Worm (Caenorhabditis elegans) whole organism, L3 larva: ENCODE data around the gene F57H12.5.

ENCODE experiments used
- ZK546.5 ChIP-seq: sonication (generic microtip); optimal IDR thresholded peaks from 2 replicates; lab custom pipeline; 2017; ENCODE audit warnings: missing biosample characterization, missing genetic modification characterization
- elt-2 ChIP-seq: sonication (generic microtip); optimal IDR thresholded peaks from 2 replicates; lab custom pipeline; 2016; ENCODE audit warnings: missing genetic modification reagents, mild to moderate bottlenecking, missing genetic modification characterization, missing compliant biosample characterization
- fos-1 ChIP-seq: fragments of 150-350 bp; optimal IDR thresholded peaks from 2 replicates; lab custom pipeline; 2014; ENCODE audit warnings: missing biosample characterization, missing genetic modification characterization
- jun-1 ChIP-seq: fragments of 150-350 bp; optimal IDR thresholded peaks from 2 replicates; lab custom pipeline; 2014; ENCODE audit warnings: missing biosample characterization, missing genetic modification reagents, missing genetic modification characterization
- lin-39 ChIP-seq: fragments of 150-350 bp; optimal IDR thresholded peaks from 2 replicates; lab custom pipeline; 2018; ENCODE audit warnings: missing biosample characterization, missing genetic modification reagents, missing genetic modification characterization
- mdl-1 ChIP-seq: fragments of 150-350 bp; optimal IDR thresholded peaks from 2 replicates; lab custom pipeline; 2014; ENCODE audit warnings: missing biosample characterization, missing genetic modification characterization
- nhr-76 ChIP-seq: fragments of 150-350 bp; sonication (generic microtip); optimal IDR thresholded peaks from 5 replicates; lab custom pipeline; 2014; ENCODE audit warnings: missing biosample characterization, missing genetic modification characterization
- pha-4 ChIP-seq: fragments of 150-350 bp; optimal IDR thresholded peaks from 2 replicates; lab custom pipeline; 2014; ENCODE audit warnings: missing biosample characterization, missing genetic modification reagents, missing genetic modification characterization
- skn-1 ChIP-seq: fragments of 150-350 bp; optimal IDR thresholded peaks from 2 replicates; lab custom pipeline; 2014; ENCODE audit warnings: missing biosample characterization, missing genetic modification characterization
- tbx-2 ChIP-seq: sonication (generic microtip); optimal IDR thresholded peaks from 2 replicates; lab custom pipeline; 2016; ENCODE audit warnings: mild to moderate bottlenecking, missing genetic modification characterization, missing compliant biosample characterization
- unc-39 ChIP-seq: sonication (generic microtip); optimal IDR thresholded peaks from 4 replicates; lab custom pipeline; 2017; ENCODE audit warnings: missing biosample characterization, missing genetic modification characterization
- zag-1 ChIP-seq: fragments of 150-350 bp; optimal IDR thresholded peaks from 2 replicates; lab custom pipeline; 2014; ENCODE audit warnings: missing biosample characterization, missing genetic modification characterization
- ztf-11 ChIP-seq: fragments of 150-350 bp; optimal IDR thresholded peaks from 2 replicates; lab custom pipeline; 2014; ENCODE audit warnings: missing biosample characterization, missing genetic modification characterization
- ztf-4 ChIP-seq: fragments of 150-350 bp; optimal IDR thresholded peaks from 2 replicates; lab custom pipeline; 2014; ENCODE audit warnings: missing biosample characterization, missing genetic modification characterization

ce11 chrIV:7979588-7979987, 12.5 kb downstream of the F57H12.5 start, which contains the start of gene unc-24:
- TF ChIP-seq nhr-76 (no peak), tbx-2 (tag; lab: Kevin White, UChicago) (no peak), skn-1 (tag; lab: Kevin White, UChicago) (no peak), ZK546.5 (no peak), zag-1 (tag; lab: Kevin White, UChicago) (no peak), ztf-4 (tag; lab: Kevin White, UChicago) (no peak), pha-4 (tag; lab: Kevin White, UChicago) (no peak), unc-39 (tag; lab: Kevin White, UChicago) (no peak), lin-39 (tag; lab: Kevin White, UChicago) (peak; percentile 74), elt-2 (tag; lab: Kevin White, UChicago) (no peak), mdl-1 (tag; lab: Kevin White, UChicago) (no peak), jun-1 (no peak), ztf-11 (no peak), fos-1 (tag; lab: Kevin White, UChicago) (no peak)
